Worm (Caenorhabditis elegans): ENCODE data around the gene hrg-9.

ce11 chrV:12992891-12993290 lies 29.7 kb upstream of the hrg-9 start, which contains the start of the genes F15B9.11 and dsl-7:
- TF ChIP-seq nhr-76 (tag; optimal IDR thresholded peaks at IDR 0.05) (no peak), nhr-6 (tag; optimal IDR thresholded peaks at IDR 0.05) (no peak), lsy-2 (tag; optimal IDR thresholded peaks at IDR 0.05) (no peak), ztf-11 (tag; optimal IDR thresholded peaks at IDR 0.05) (no peak), nhr-28 (tag; optimal IDR thresholded peaks at IDR 0.05) (no peak)
